Fruit fly (Drosophila melanogaster) whole organism, pupa: Measurements from ENCODE around the gene CG5157.

Experiments used
- CG10348 ChIP-seq: fragments of 200-800 bp; sonication (Bioruptor generic); IDR thresholded peaks from 2 replicates; pipeline ENCODE4 v1.3.6; 2022; ENCODE audit warnings: missing biosample characterization, missing genetic modification characterization
- CG14655 ChIP-seq: fragments of 200-800 bp; sonication (Bioruptor generic); optimal IDR thresholded peaks from 3 replicates; lab custom pipeline; 2017; ENCODE audit warnings: mild to moderate bottlenecking, missing biosample characterization, missing genetic modification reagents, missing genetic modification characterization
- CG15710 ChIP-seq: fragments of 200-800 bp; sonication (Bioruptor generic); optimal IDR thresholded peaks from 2 replicates; lab custom pipeline; 2018; ENCODE audit warnings: missing biosample characterization, mild to moderate bottlenecking, missing genetic modification characterization, moderate library complexity
- CG32121 ChIP-seq: fragments of 200-800 bp; sonication (Bioruptor generic); IDR thresholded peaks from 2 replicates; pipeline ENCODE4 v1.3.6; 2022; ENCODE audit warnings: missing biosample characterization, missing genetic modification characterization
- CG8159 ChIP-seq: fragments of 200-800 bp; sonication (Bioruptor generic); optimal IDR thresholded peaks from 3 replicates; lab custom pipeline; 2018; ENCODE audit warnings: missing biosample characterization, mild to moderate bottlenecking, missing genetic modification characterization, moderate library complexity
- CG9948 ChIP-seq: fragments of 200-800 bp; sonication (Bioruptor generic); optimal IDR thresholded peaks from 2 replicates; lab custom pipeline; 2018; ENCODE audit warnings: missing biosample characterization, mild to moderate bottlenecking, missing genetic modification characterization, moderate library complexity
- EcR ChIP-seq: fragments of 200-800 bp; sonication (Bioruptor generic); optimal IDR thresholded peaks from 3 replicates; lab custom pipeline; 2019; ENCODE audit warnings: missing biosample characterization, missing genetic modification characterization, mild to moderate bottlenecking, moderate library complexity, missing genetic modification reagents
- Pif1B ChIP-seq: fragments of 200-800 bp; sonication (Bioruptor generic); optimal IDR thresholded peaks from 3 replicates; lab custom pipeline; 2016; ENCODE audit warnings: missing biosample characterization, missing genetic modification characterization

- TF ChIP-seq CG32121 (0 out of 2 replicates have a peak, but pooled peaks have one; percentile 33), CG14655 (GFP tag; lab: Kevin White, UChicago) (no peak), CG10348 (GFP tag; lab: Robert Waterston, UW) (no peak), EcR (GFP tag; lab: Kevin White, UChicago) (no peak), CG15710 (tag; lab: Kevin White, UChicago) (no peak), CG9948 (no peak), Pif1B (GFP tag; lab: Kevin White, UChicago) (no peak), CG8159 (tag; lab: Kevin White, UChicago) (no peak)
These were observed 27.9 kb upstream of the CG5157 start for dm6 chr3L:16165356-16166168.
